Fruit fly (Drosophila melanogaster) whole organism, embryonic: Measurements from ENCODE around the gene mTor.

Experiments used
- Abd-B ChIP-seq: fragments of 200-800 bp; sonication (Bioruptor generic); optimal IDR thresholded peaks from 2 replicates; lab custom pipeline; 2018; ENCODE audit warnings: missing biosample characterization, mild to moderate bottlenecking, missing genetic modification characterization, moderate library complexity
- Awh ChIP-seq: fragments of 200-800 bp; sonication (Bioruptor generic); IDR thresholded peaks from 2 replicates; pipeline ENCODE4, ENCODE4 v1.3.6; 2022; ENCODE audit warnings: missing biosample characterization, missing genetic modification characterization
- Bdp1 ChIP-seq: fragments of 200-800 bp; sonication (Bioruptor generic); optimal IDR thresholded peaks from 3 replicates; lab custom pipeline; 2016; ENCODE audit warnings: missing biosample characterization, missing genetic modification characterization
- C15 ChIP-seq: fragments of 200-800 bp; sonication (Bioruptor generic); IDR thresholded peaks from 3 replicates; pipeline ENCODE4 v1.3.6; 2022; ENCODE audit warnings: missing biosample characterization, missing genetic modification characterization
- CG11723 ChIP-seq: fragments of 200-800 bp; sonication (Bioruptor generic); optimal IDR thresholded peaks from 2 replicates; lab custom pipeline; 2017; ENCODE audit warnings: missing biosample characterization, mild to moderate bottlenecking, missing genetic modification characterization
- CG12071 ChIP-seq: fragments of 200-800 bp; sonication (Bioruptor generic); optimal IDR thresholded peaks from 3 replicates; lab custom pipeline; 2018; ENCODE audit warnings: missing biosample characterization, mild to moderate bottlenecking, missing genetic modification characterization
- CG13624 ChIP-seq: fragments of 200-800 bp; sonication (Bioruptor generic); optimal IDR thresholded peaks from 2 replicates; lab custom pipeline; 2016; ENCODE audit warnings: missing biosample characterization, missing genetic modification characterization
- CG14710 ChIP-seq: fragments of 200-800 bp; sonication (Bioruptor generic); optimal IDR thresholded peaks from 3 replicates; lab custom pipeline; 2019; ENCODE audit warnings: missing biosample characterization, mild to moderate bottlenecking, missing genetic modification characterization, moderate library complexity
- CG15479 ChIP-seq: fragments of 200-800 bp; sonication (Bioruptor generic); optimal IDR thresholded peaks from 3 replicates; lab custom pipeline; 2019; ENCODE audit warnings: missing biosample characterization, mild to moderate bottlenecking, missing genetic modification characterization, moderate library complexity
- CG16813 ChIP-seq: fragments of 200-800 bp; sonication (Bioruptor generic); IDR thresholded peaks from 3 replicates; pipeline ENCODE4 v1.3.6; 2022; ENCODE audit warnings: missing biosample characterization, missing genetic modification characterization; ENCODE audit not compliant: partially characterized antibody
- CG16863 ChIP-seq: fragments of 200-800 bp; sonication (Bioruptor generic); optimal IDR thresholded peaks from 3 replicates; lab custom pipeline; 2016; ENCODE audit warnings: missing biosample characterization, missing genetic modification characterization
- CG17359 ChIP-seq: fragments of 200-800 bp; sonication (Bioruptor generic); optimal IDR thresholded peaks from 3 replicates; lab custom pipeline; 2018; ENCODE audit warnings: missing biosample characterization, mild to moderate bottlenecking, missing genetic modification characterization, moderate library complexity
- CG17385 ChIP-seq: fragments of 200-800 bp; sonication (Bioruptor generic); optimal IDR thresholded peaks from 3 replicates; lab custom pipeline; 2018; ENCODE audit warnings: missing biosample characterization, mild to moderate bottlenecking, missing genetic modification characterization
- CG1832 ChIP-seq: fragments of 200-800 bp; sonication (Bioruptor generic); optimal IDR thresholded peaks from 2 replicates; lab custom pipeline; 2017; ENCODE audit warnings: missing biosample characterization, mild to moderate bottlenecking, missing genetic modification characterization, inconsistent platforms
- CG18619 ChIP-seq: fragments of 200-800 bp; sonication (Bioruptor generic); optimal IDR thresholded peaks from 3 replicates; lab custom pipeline; 2017; ENCODE audit warnings: missing biosample characterization, mild to moderate bottlenecking, missing genetic modification characterization
- CG18764 ChIP-seq: fragments of 200-800 bp; sonication (Bioruptor generic); optimal IDR thresholded peaks from 3 replicates; lab custom pipeline; 2016; ENCODE audit warnings: missing biosample characterization, missing genetic modification characterization
- CG2120 ChIP-seq: fragments of 200-800 bp; sonication (Bioruptor generic); optimal IDR thresholded peaks from 3 replicates; lab custom pipeline; 2016; ENCODE audit warnings: missing biosample characterization, missing genetic modification characterization
- CG31224 ChIP-seq: fragments of 200-800 bp; sonication (Bioruptor generic); IDR thresholded peaks from 2 replicates; pipeline ENCODE4 v1.3.6; 2022; ENCODE audit warnings: missing biosample characterization, missing genetic modification characterization
- CG34376 ChIP-seq: fragments of 200-800 bp; sonication (Bioruptor generic); optimal IDR thresholded peaks from 2 replicates; lab custom pipeline; 2018; ENCODE audit warnings: missing biosample characterization, mild to moderate bottlenecking, missing genetic modification characterization
- CG4820 ChIP-seq: fragments of 200-800 bp; sonication (Bioruptor generic); optimal IDR thresholded peaks from 3 replicates; lab custom pipeline; 2016; ENCODE audit warnings: missing biosample characterization, missing genetic modification characterization
- CG6765 ChIP-seq: fragments of 200-800 bp; sonication (Bioruptor generic); optimal IDR thresholded peaks from 3 replicates; lab custom pipeline; 2017; ENCODE audit warnings: missing biosample characterization, mild to moderate bottlenecking, missing genetic modification characterization
- CG7963 ChIP-seq: fragments of 200-800 bp; sonication (Bioruptor generic); IDR thresholded peaks from 3 replicates; pipeline ENCODE4 v1.3.6; 2022; ENCODE audit warnings: missing biosample characterization, missing genetic modification characterization; ENCODE audit not compliant: partially characterized antibody
- CG9817 ChIP-seq: fragments of 200-800 bp; sonication (Bioruptor generic); optimal IDR thresholded peaks from 2 replicates; lab custom pipeline; 2018; ENCODE audit warnings: missing biosample characterization, mild to moderate bottlenecking, missing genetic modification characterization, moderate library complexity
- Dip3 ChIP-seq: fragments of 200-800 bp; sonication (Bioruptor generic); optimal IDR thresholded peaks from 3 replicates; lab custom pipeline; 2016; ENCODE audit warnings: missing biosample characterization, missing genetic modification characterization
- E2f2 ChIP-seq: fragments of 200-800 bp; sonication (Bioruptor generic); IDR thresholded peaks from 2 replicates; pipeline ENCODE4 v1.3.6; 2022; ENCODE audit warnings: missing biosample characterization, missing genetic modification characterization
- Eip74EF ChIP-seq, 2 experiments: fragments of 200-800 bp in 1 of 2; fragments of >200 bp in 1 of 2; sonication (Bioruptor generic) in 1 of 2; optimal IDR thresholded peaks; 2 replicates each; lab custom pipeline; 2017 to 2019; ENCODE audit warnings: missing biosample characterization in 2 of 2, missing genetic modification characterization in 2 of 2, mild to moderate bottlenecking in 1 of 2, moderate library complexity in 1 of 2
- Kr ChIP-seq: fragments of 200-800 bp; sonication (Bioruptor generic); optimal IDR thresholded peaks from 2 replicates; lab custom pipeline; 2017; ENCODE audit warnings: missing biosample characterization, mild to moderate bottlenecking, missing genetic modification characterization
- Mrtf ChIP-seq: fragments of 200-800 bp; sonication (Bioruptor generic); IDR thresholded peaks from 3 replicates; pipeline ENCODE4 v1.3.6; 2022; ENCODE audit warnings: missing biosample characterization, missing genetic modification characterization
- Scr ChIP-seq: fragments of 200-800 bp; sonication (Bioruptor generic); IDR thresholded peaks from 2 replicates; pipeline ENCODE4 v1.3.6; 2022; ENCODE audit warnings: missing biosample characterization, missing genetic modification characterization; ENCODE audit not compliant: partially characterized antibody
- Sry-β ChIP-seq: fragments of 200-800 bp; sonication (Bioruptor generic); optimal IDR thresholded peaks from 2 replicates; lab custom pipeline; 2018; ENCODE audit warnings: missing biosample characterization, mild to moderate bottlenecking, missing genetic modification characterization, moderate library complexity
- Ssrp ChIP-seq: fragments of 200-800 bp; sonication (Bioruptor generic); optimal IDR thresholded peaks from 2 replicates; lab custom pipeline; 2018; ENCODE audit warnings: missing biosample characterization, mild to moderate bottlenecking, missing genetic modification characterization, moderate library complexity
- Stat92E ChIP-seq, 3 experiments: fragments of >200 bp in 2 of 3; fragments of 200-800 bp in 1 of 3; sonication (Bioruptor generic) in 1 of 3; optimal IDR thresholded peaks; 2 replicates each; lab custom pipeline; 2017 to 2019; ENCODE audit warnings: missing biosample characterization in 3 of 3, missing genetic modification characterization in 3 of 3, mild to moderate bottlenecking in 1 of 3, moderate library complexity in 1 of 3
- abd-A ChIP-seq: fragments of 200-800 bp; sonication (Bioruptor generic); optimal IDR thresholded peaks from 3 replicates; lab custom pipeline; 2019; ENCODE audit warnings: missing biosample characterization, mild to moderate bottlenecking, missing genetic modification characterization, moderate library complexity
- ato ChIP-seq: fragments of 200-800 bp; sonication (Bioruptor generic); IDR thresholded peaks from 2 replicates; pipeline ENCODE4 v1.3.6; 2022; ENCODE audit warnings: missing biosample characterization, missing genetic modification characterization; ENCODE audit not compliant: partially characterized antibody
- bbx ChIP-seq: fragments of 200-800 bp; sonication (Bioruptor generic); IDR thresholded peaks from 2 replicates; pipeline ENCODE4 v1.3.6; 2022; ENCODE audit warnings: missing biosample characterization, missing genetic modification characterization; ENCODE audit not compliant: partially characterized antibody
- crc ChIP-seq: fragments of 200-800 bp; sonication (Bioruptor generic); optimal IDR thresholded peaks from 2 replicates; lab custom pipeline; 2016; ENCODE audit warnings: missing biosample characterization, missing genetic modification characterization
- disco-r ChIP-seq: fragments of 200-800 bp; sonication (Bioruptor generic); optimal IDR thresholded peaks from 2 replicates; lab custom pipeline; 2016; ENCODE audit warnings: missing biosample characterization, missing genetic modification characterization
- fd102C ChIP-seq: fragments of 200-800 bp; sonication (Bioruptor generic); optimal IDR thresholded peaks from 2 replicates; lab custom pipeline; 2018; ENCODE audit warnings: missing biosample characterization, mild to moderate bottlenecking, missing genetic modification characterization, moderate library complexity
- fru ChIP-seq: fragments of >200 bp; optimal IDR thresholded peaks from 2 replicates; lab custom pipeline; 2017
- ftz-f1 ChIP-seq: fragments of 200-800 bp; sonication (Bioruptor generic); optimal IDR thresholded peaks from 2 replicates; lab custom pipeline; 2016; ENCODE audit warnings: missing biosample characterization, missing genetic modification characterization
- gt ChIP-seq: fragments of 200-800 bp; sonication (Bioruptor generic); IDR thresholded peaks from 2 replicates; pipeline ENCODE4 v1.3.6; 2022; ENCODE audit warnings: missing biosample characterization, missing genetic modification characterization
- hkb ChIP-seq, 2 experiments: fragments of 200-800 bp in 1 of 2; fragments of >200 bp in 1 of 2; sonication (Bioruptor generic) in 1 of 2; IDR thresholded peaks in 1 of 2; optimal IDR thresholded peaks in 1 of 2; 2 replicates each; pipeline versions ENCODE4 v1.3.6 to Lab custom; 2017 to 2022; ENCODE audit warnings: missing biosample characterization in 1 of 2, missing genetic modification characterization in 1 of 2
- row ChIP-seq: fragments of 200-800 bp; sonication (Bioruptor generic); IDR thresholded peaks from 3 replicates; pipeline ENCODE4 v1.3.6; 2022; ENCODE audit warnings: missing biosample characterization, missing genetic modification characterization
- stwl ChIP-seq: fragments of 200-800 bp; sonication (Bioruptor generic); optimal IDR thresholded peaks from 3 replicates; lab custom pipeline; 2018; ENCODE audit warnings: missing biosample characterization, mild to moderate bottlenecking, missing genetic modification characterization, moderate library complexity
- zf30C ChIP-seq: fragments of 200-800 bp; sonication (Bioruptor generic); optimal IDR thresholded peaks from 3 replicates; lab custom pipeline; 2018; ENCODE audit warnings: missing biosample characterization, mild to moderate bottlenecking, missing genetic modification characterization
- zfh2 ChIP-seq: fragments of 200-800 bp; sonication (Bioruptor generic); optimal IDR thresholded peaks from 2 replicates; lab custom pipeline; 2016; ENCODE audit warnings: missing biosample characterization, missing genetic modification characterization

The mTor gene

DNA sequence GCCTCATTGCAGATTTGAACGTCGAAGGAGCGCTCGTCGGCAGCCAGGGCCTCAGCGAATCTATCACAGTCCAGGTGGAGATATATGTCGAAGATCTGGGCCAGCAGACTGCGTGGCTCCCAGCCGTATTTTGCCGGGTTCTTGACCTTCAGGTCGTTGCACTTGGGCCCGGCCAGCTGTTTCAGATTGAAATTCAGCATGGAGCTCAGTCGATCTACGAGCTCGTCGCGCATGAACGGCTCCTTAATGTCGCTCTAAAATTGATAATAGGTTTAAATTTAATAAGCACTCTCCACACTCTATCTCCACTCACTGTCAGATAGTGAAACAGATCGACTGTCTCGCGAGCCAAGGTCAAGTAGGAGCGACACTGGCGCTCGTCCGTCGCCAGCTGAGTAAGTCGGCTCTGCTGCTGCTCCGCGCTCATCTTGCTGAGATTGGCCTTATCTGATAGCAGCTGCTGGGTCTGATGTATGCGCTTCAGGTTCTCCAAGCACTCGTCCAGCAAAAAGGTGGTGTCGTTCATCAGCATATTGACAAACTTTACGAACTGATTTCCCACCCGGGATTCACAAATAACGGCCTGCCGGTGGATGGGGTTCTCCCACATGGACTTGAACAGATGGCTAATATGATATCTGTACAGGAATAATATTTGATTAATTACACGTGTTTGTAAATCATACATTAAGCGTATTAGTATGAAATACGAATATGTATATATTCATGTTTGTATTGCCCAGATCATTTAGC is 9.9 kb downstream of the mTor start:
- no peak for TF ChIP-seq abd-A (tag; lab: Kevin White, UChicago)
- TF ChIP-seq ftz-f1 (GFP tag; lab: Kevin White, UChicago) = peak; percentile 44
- TF ChIP-seq CG6765 (GFP tag; lab: Kevin White, UChicago) = no peak
- no peak for TF ChIP-seq zfh2 (GFP tag; lab: Kevin White, UChicago)
- peak; percentile 52 for TF ChIP-seq CG34376 (GFP tag; lab: Kevin White, UChicago)

DNA sequence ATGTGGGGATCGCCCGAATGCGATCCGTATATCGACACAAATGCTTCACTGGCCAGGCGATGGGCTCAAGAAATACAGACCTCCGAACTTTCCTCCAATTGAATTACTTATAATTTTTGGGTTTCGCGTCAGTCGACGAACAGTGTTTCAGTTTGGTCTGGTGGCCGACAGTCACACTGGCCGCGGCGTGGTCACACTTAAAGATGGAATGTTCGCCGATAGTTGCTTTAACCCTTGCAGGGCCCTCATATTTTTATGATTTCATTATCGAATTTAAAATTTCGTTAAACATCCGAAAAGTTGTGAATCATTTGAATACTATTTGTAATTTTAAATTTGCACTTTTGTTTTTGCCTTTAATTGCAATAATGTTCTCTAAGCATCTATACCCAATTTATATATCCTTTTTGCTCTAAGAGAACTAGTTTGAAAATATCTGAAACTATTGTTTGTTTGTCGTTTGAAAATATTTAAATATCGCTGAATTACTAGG is 14.8 kb downstream of the mTor start, which contains the start of gene Ube4B:
TSS of gene Ube4B (minus strand) at position 443 of the 493 bp plus-strand sequence.
- no peak for TF ChIP-seq CG12071 (GFP tag; lab: Kevin White, UChicago)
- peak; percentile 83 for TF ChIP-seq stwl (tag; lab: Kevin White, UChicago)
- TF ChIP-seq CG15479 = no peak
- peak; percentile 84 for TF ChIP-seq Scr
- TF ChIP-seq CG7963 (GFP tag; lab: Robert Waterston, UW) = peak; percentile 78
- peak; percentile 49 for TF ChIP-seq Dip3 (GFP tag; lab: Kevin White, UChicago)
- peak; percentile 86 for TF ChIP-seq bbx
- no peak for TF ChIP-seq zf30C
- TF ChIP-seq Stat92E (GFP tag; optimal IDR thresholded peaks at IDR 0.05; lab: Kevin White, UChicago) = no peak
- peak; percentile 25 for TF ChIP-seq Sry-β (GFP tag; lab: Kevin White, UChicago)
- peak; percentile 21 for TF ChIP-seq Bdp1 (GFP tag; lab: Kevin White, UChicago)
- peak; percentile 97 for TF ChIP-seq CG14710
- no peak for TF ChIP-seq hkb (optimal IDR thresholded peaks at IDR 0.05; lab: Kevin White, UChicago)
- TF ChIP-seq hkb (GFP tag; IDR thresholded peaks at IDR 0.05; lab: Robert Waterston, UW) = peak; percentile 43; the same call in 1 of the 2 replicates
- TF ChIP-seq ato = peak; percentile 86
- peak; percentile 86 for TF ChIP-seq CG13624
- no peak for TF ChIP-seq CG17385 (GFP tag; lab: Kevin White, UChicago)
- TF ChIP-seq Ssrp = peak; percentile 27
- TF ChIP-seq Eip74EF (GFP tag; optimal IDR thresholded peaks at IDR 0.05; lab: Kevin White, UChicago) = no peak
- no peak for TF ChIP-seq CG1832 (GFP tag; lab: Kevin White, UChicago)
- TF ChIP-seq Kr (GFP tag; lab: Kevin White, UChicago) = peak; percentile 12
- TF ChIP-seq row (GFP tag; lab: Robert Waterston, UW) = peak; percentile 97
- TF ChIP-seq CG17359 (tag; lab: Kevin White, UChicago) = no peak
- TF ChIP-seq CG18619 (GFP tag; lab: Kevin White, UChicago) = peak; percentile 41
- TF ChIP-seq gt = no peak
- TF ChIP-seq disco-r (GFP tag; lab: Kevin White, UChicago) = no peak
- no peak for TF ChIP-seq fru (lab: Kevin White, UChicago)
- TF ChIP-seq Awh (GFP tag; lab: Robert Waterston, UW) = no peak
- peak; percentile 28; the same call in 1 of the 2 replicates for TF ChIP-seq CG31224
- peak; percentile 43 for TF ChIP-seq CG4820
- no peak for TF ChIP-seq fd102C
- TF ChIP-seq Abd-B (GFP tag; lab: Kevin White, UChicago) = peak; percentile 41
- peak; percentile 63 for TF ChIP-seq CG16863
- TF ChIP-seq CG2120 = peak; percentile 91
- peak; percentile 89 for TF ChIP-seq CG16813 (GFP tag; lab: Robert Waterston, UW)
- TF ChIP-seq E2f2 (GFP tag; lab: Robert Waterston, UW) = peak; percentile 75
- TF ChIP-seq C15 (GFP tag; lab: Robert Waterston, UW) = 0 out of 3 replicates have a peak, but pooled peaks have one; percentile 44
- peak; percentile 45 for TF ChIP-seq crc (GFP tag; lab: Kevin White, UChicago)
- TF ChIP-seq Mrtf = peak; percentile 56; the same call in 1 of the 3 replicates
- TF ChIP-seq CG9817 = peak; percentile 71
- no peak for TF ChIP-seq CG11723 (GFP tag; lab: Kevin White, UChicago)
- no peak for TF ChIP-seq CG18764 (GFP tag; lab: Kevin White, UChicago)
